Fruit fly (Drosophila melanogaster) whole organism, embryonic: ENCODE measurements around the gene Agpat2.

ENCODE experiments used
- Atf-2 ChIP-seq: fragments of 200-800 bp; sonication (Bioruptor generic); optimal IDR thresholded peaks from 2 replicates; lab custom pipeline; 2016; ENCODE audit warnings: missing biosample characterization, missing genetic modification characterization
- Bteb2 ChIP-seq: fragments of 200-800 bp; sonication (Bioruptor generic); optimal IDR thresholded peaks from 2 replicates; lab custom pipeline; 2016; ENCODE audit warnings: missing biosample characterization, missing genetic modification characterization
- CG10209 ChIP-seq: fragments of 200-800 bp; sonication (Bioruptor generic); optimal IDR thresholded peaks from 3 replicates; lab custom pipeline; 2017; ENCODE audit warnings: missing biosample characterization, mild to moderate bottlenecking, missing genetic modification characterization, missing genetic modification reagents
- CG10267 ChIP-seq: fragments of 200-800 bp; sonication (Bioruptor generic); optimal IDR thresholded peaks from 2 replicates; lab custom pipeline; 2018; ENCODE audit warnings: missing biosample characterization, mild to moderate bottlenecking, missing genetic modification characterization, moderate library complexity
- CG12219 ChIP-seq: fragments of 200-800 bp; sonication (Bioruptor generic); optimal IDR thresholded peaks from 3 replicates; lab custom pipeline; 2018; ENCODE audit warnings: missing biosample characterization, mild to moderate bottlenecking, missing genetic modification characterization
- CG12236 ChIP-seq: fragments of 200-800 bp; sonication (Bioruptor generic); optimal IDR thresholded peaks from 2 replicates; lab custom pipeline; 2016; ENCODE audit warnings: missing biosample characterization, missing genetic modification characterization
- CG13287 ChIP-seq: fragments of 200-800 bp; sonication (Bioruptor generic); IDR thresholded peaks from 2 replicates; pipeline ENCODE4 v1.3.6; 2022; ENCODE audit warnings: missing biosample characterization, missing genetic modification characterization; ENCODE audit not compliant: partially characterized antibody
- CG14014 ChIP-seq: fragments of 200-800 bp; sonication (Bioruptor generic); IDR thresholded peaks from 2 replicates; pipeline ENCODE4 v1.3.6; 2022; ENCODE audit warnings: missing biosample characterization, missing genetic modification characterization
- CG14860 ChIP-seq: fragments of 200-800 bp; sonication (Bioruptor generic); IDR thresholded peaks from 3 replicates; pipeline ENCODE4 v1.3.6; 2022; ENCODE audit warnings: missing biosample characterization, missing genetic modification characterization; ENCODE audit not compliant: partially characterized antibody
- CG15011 ChIP-seq: fragments of 200-800 bp; sonication (Bioruptor generic); optimal IDR thresholded peaks from 3 replicates; lab custom pipeline; 2018; ENCODE audit warnings: missing biosample characterization, mild to moderate bottlenecking, missing genetic modification characterization
- CG15514 ChIP-seq: fragments of 200-800 bp; sonication (Bioruptor generic); optimal IDR thresholded peaks from 3 replicates; lab custom pipeline; 2017; ENCODE audit warnings: missing biosample characterization, missing genetic modification characterization, mild to moderate bottlenecking, moderate library complexity, missing genetic modification reagents
- CG16815 ChIP-seq: fragments of 200-800 bp; sonication (Bioruptor generic); optimal IDR thresholded peaks from 3 replicates; lab custom pipeline; 2017; ENCODE audit warnings: missing biosample characterization, mild to moderate bottlenecking, missing genetic modification characterization
- CG17802 ChIP-seq: fragments of 200-800 bp; sonication (Bioruptor generic); optimal IDR thresholded peaks from 2 replicates; lab custom pipeline; 2018; ENCODE audit warnings: missing biosample characterization, mild to moderate bottlenecking, missing genetic modification characterization, moderate library complexity
- CG17912 ChIP-seq: fragments of 200-800 bp; sonication (Bioruptor generic); optimal IDR thresholded peaks from 2 replicates; lab custom pipeline; 2018; ENCODE audit warnings: missing biosample characterization, mild to moderate bottlenecking, missing genetic modification characterization
- CG1792 ChIP-seq: fragments of 200-800 bp; sonication (Bioruptor generic); optimal IDR thresholded peaks from 2 replicates; lab custom pipeline; 2016; ENCODE audit warnings: missing biosample characterization, missing genetic modification characterization
- CG18619 ChIP-seq: fragments of 200-800 bp; sonication (Bioruptor generic); optimal IDR thresholded peaks from 3 replicates; lab custom pipeline; 2017; ENCODE audit warnings: missing biosample characterization, mild to moderate bottlenecking, missing genetic modification characterization
- CG30020 ChIP-seq: fragments of 200-800 bp; optimal IDR thresholded peaks from 2 replicates; lab custom pipeline; 2019; ENCODE audit warnings: missing biosample characterization, mild to moderate bottlenecking, missing genetic modification characterization, moderate library complexity
- CG3281 ChIP-seq: fragments of 200-800 bp; sonication (Bioruptor generic); optimal IDR thresholded peaks from 3 replicates; lab custom pipeline; 2017; ENCODE audit warnings: missing biosample characterization, mild to moderate bottlenecking, missing genetic modification characterization
- CG33557 ChIP-seq: fragments of 200-800 bp; sonication (Bioruptor generic); optimal IDR thresholded peaks from 2 replicates; lab custom pipeline; 2019; ENCODE audit warnings: missing biosample characterization, mild to moderate bottlenecking, missing genetic modification characterization, moderate library complexity
- CG34422 ChIP-seq: fragments of 200-800 bp; sonication (Bioruptor generic); IDR thresholded peaks from 3 replicates; pipeline ENCODE4 v1.3.6; 2022; ENCODE audit warnings: missing biosample characterization, missing genetic modification characterization
- CG3847 ChIP-seq: fragments of 200-800 bp; sonication (Bioruptor generic); IDR thresholded peaks from 2 replicates; pipeline ENCODE4 v1.3.6; 2022; ENCODE audit warnings: missing biosample characterization, missing genetic modification characterization
- CG4707 ChIP-seq: fragments of 200-800 bp; sonication (Bioruptor generic); optimal IDR thresholded peaks from 2 replicates; lab custom pipeline; 2018; ENCODE audit warnings: missing biosample characterization, mild to moderate bottlenecking, missing genetic modification characterization, moderate library complexity
- CG6689 ChIP-seq: fragments of 200-800 bp; sonication (Bioruptor generic); IDR thresholded peaks from 2 replicates; pipeline ENCODE4 v1.3.6; 2022; ENCODE audit warnings: missing biosample characterization, missing genetic modification characterization
- Dad ChIP-seq: fragments of 200-800 bp; sonication (Bioruptor generic); optimal IDR thresholded peaks from 3 replicates; lab custom pipeline; 2016; ENCODE audit warnings: missing biosample characterization, missing genetic modification characterization
- E2f1 ChIP-seq: fragments of 200-800 bp; sonication (Bioruptor generic); IDR thresholded peaks from 2 replicates; pipeline ENCODE4 v1.3.6; 2022; ENCODE audit warnings: missing biosample characterization, missing genetic modification characterization
- Fer2 ChIP-seq: fragments of 200-800 bp; sonication (Bioruptor generic); optimal IDR thresholded peaks from 2 replicates; lab custom pipeline; 2018; ENCODE audit warnings: missing biosample characterization, mild to moderate bottlenecking, missing genetic modification characterization, moderate library complexity
- Lim3 ChIP-seq: fragments of 200-800 bp; sonication (Bioruptor generic); IDR thresholded peaks from 2 replicates; pipeline ENCODE4 v1.3.6; 2022; ENCODE audit warnings: missing biosample characterization, missing genetic modification characterization
- Max ChIP-seq: fragments of 200-800 bp; sonication (Bioruptor generic); optimal IDR thresholded peaks from 2 replicates; lab custom pipeline; 2016; ENCODE audit warnings: missing biosample characterization, mild to moderate bottlenecking, missing genetic modification characterization
- PHDP ChIP-seq: fragments of 200-800 bp; sonication (Bioruptor generic); optimal IDR thresholded peaks from 3 replicates; lab custom pipeline; 2018; ENCODE audit warnings: missing biosample characterization, mild to moderate bottlenecking, missing genetic modification characterization, moderate library complexity
- Scr ChIP-seq: fragments of 200-800 bp; sonication (Bioruptor generic); IDR thresholded peaks from 2 replicates; pipeline ENCODE4 v1.3.6; 2022; ENCODE audit warnings: missing biosample characterization, missing genetic modification characterization; ENCODE audit not compliant: partially characterized antibody
- Spps ChIP-seq: fragments of 200-800 bp; sonication (Bioruptor generic); optimal IDR thresholded peaks from 2 replicates; lab custom pipeline; 2018; ENCODE audit warnings: missing biosample characterization, mild to moderate bottlenecking, missing genetic modification characterization
- Sry-β ChIP-seq: fragments of 200-800 bp; sonication (Bioruptor generic); optimal IDR thresholded peaks from 2 replicates; lab custom pipeline; 2018; ENCODE audit warnings: missing biosample characterization, mild to moderate bottlenecking, missing genetic modification characterization, moderate library complexity
- amos ChIP-seq: fragments of 200-800 bp; sonication (Bioruptor generic); IDR thresholded peaks from 2 replicates; pipeline ENCODE4 v1.3.6; 2022; ENCODE audit warnings: missing biosample characterization, missing genetic modification characterization; ENCODE audit not compliant: partially characterized antibody
- aop ChIP-seq: fragments of 200-800 bp; sonication (Bioruptor generic); IDR thresholded peaks from 2 replicates; pipeline ENCODE4 v1.3.6; 2022; ENCODE audit warnings: missing biosample characterization, missing genetic modification characterization
- ash1 ChIP-seq: fragments of 200-800 bp; sonication (Bioruptor generic); optimal IDR thresholded peaks from 2 replicates; lab custom pipeline; 2018; ENCODE audit warnings: missing biosample characterization, mild to moderate bottlenecking, missing genetic modification characterization
- bbx ChIP-seq: fragments of 200-800 bp; sonication (Bioruptor generic); IDR thresholded peaks from 2 replicates; pipeline ENCODE4 v1.3.6; 2022; ENCODE audit warnings: missing biosample characterization, missing genetic modification characterization; ENCODE audit not compliant: partially characterized antibody
- croc ChIP-seq: fragments of 200-800 bp; sonication (Bioruptor generic); conservative IDR thresholded peaks from 3 replicates; pipeline ENCODE4 v1.3.6; 2022; ENCODE audit warnings: missing biosample characterization, missing genetic modification characterization
- fd102C ChIP-seq: fragments of 200-800 bp; sonication (Bioruptor generic); optimal IDR thresholded peaks from 2 replicates; lab custom pipeline; 2018; ENCODE audit warnings: missing biosample characterization, mild to moderate bottlenecking, missing genetic modification characterization, moderate library complexity
- gce ChIP-seq: fragments of 200-800 bp; sonication (Bioruptor generic); IDR thresholded peaks from 3 replicates; pipeline ENCODE4 v1.3.6; 2022; ENCODE audit warnings: missing biosample characterization, missing genetic modification characterization
- inv ChIP-seq: fragments of 200-800 bp; sonication (Bioruptor generic); IDR thresholded peaks from 2 replicates; pipeline ENCODE4 v1.3.6; 2022; ENCODE audit warnings: missing biosample characterization, missing genetic modification characterization; ENCODE audit not compliant: partially characterized antibody
- lilli ChIP-seq: fragments of 200-800 bp; sonication (Bioruptor generic); optimal IDR thresholded peaks from 3 replicates; lab custom pipeline; 2016; ENCODE audit warnings: missing biosample characterization, missing genetic modification characterization
- luna ChIP-seq: fragments of 200-800 bp; sonication (Bioruptor generic); optimal IDR thresholded peaks from 2 replicates; lab custom pipeline; 2016; ENCODE audit warnings: missing biosample characterization, missing genetic modification characterization
- mld ChIP-seq: fragments of 200-800 bp; sonication (Bioruptor generic); IDR thresholded peaks from 3 replicates; pipeline ENCODE4 v1.3.6; 2022; ENCODE audit warnings: missing biosample characterization, missing genetic modification characterization; ENCODE audit not compliant: partially characterized antibody
- nmo ChIP-seq: fragments of 200-800 bp; sonication (Bioruptor generic); optimal IDR thresholded peaks from 2 replicates; lab custom pipeline; 2018; ENCODE audit warnings: missing biosample characterization, mild to moderate bottlenecking, missing genetic modification characterization, moderate library complexity
- rib ChIP-seq: fragments of 200-800 bp; sonication (Bioruptor generic); IDR thresholded peaks from 2 replicates; pipeline ENCODE4 v1.3.6; 2022; ENCODE audit warnings: missing biosample characterization, missing genetic modification characterization
- scrt ChIP-seq: fragments of 200-800 bp; sonication (Bioruptor generic); optimal IDR thresholded peaks from 2 replicates; lab custom pipeline; 2018; ENCODE audit warnings: missing biosample characterization, mild to moderate bottlenecking, missing genetic modification characterization, moderate library complexity
- so ChIP-seq: fragments of 200-800 bp; sonication (Bioruptor generic); IDR thresholded peaks from 3 replicates; pipeline ENCODE4 v1.3.6; 2022; ENCODE audit warnings: missing biosample characterization, missing genetic modification characterization
- sug ChIP-seq: fragments of 200-800 bp; optimal IDR thresholded peaks from 2 replicates; lab custom pipeline; 2019; ENCODE audit warnings: missing biosample characterization, mild to moderate bottlenecking, missing genetic modification characterization, moderate library complexity
- ttk ChIP-seq: fragments of 200-800 bp; sonication (Bioruptor generic); IDR thresholded peaks from 2 replicates; pipeline ENCODE4 v2.1.2; 2022; ENCODE audit warnings: missing biosample characterization, missing genetic modification characterization
- wek ChIP-seq: fragments of 200-800 bp; sonication (Bioruptor generic); optimal IDR thresholded peaks from 3 replicates; lab custom pipeline; 2018; ENCODE audit warnings: missing biosample characterization, mild to moderate bottlenecking, missing genetic modification characterization, moderate library complexity

The Agpat2 gene

dm6 chr2L:8485562-8485961 lies 21.8 kb upstream of the Agpat2 start (continued):
- TF ChIP-seq rib (GFP tag; lab: Robert Waterston, UW) (no peak), CG30020 (tag; lab: Kevin White, UChicago) (no peak), CG17912 (GFP tag; lab: Kevin White, UChicago) (no peak), CG3847 (GFP tag; lab: Robert Waterston, UW) (no peak), bbx (GFP tag; lab: Robert Waterston, UW) (peak; percentile 76), Spps (tag; lab: Kevin White, UChicago) (no peak), PHDP (tag; lab: Kevin White, UChicago) (no peak), CG33557 (no peak), scrt (GFP tag; lab: Kevin White, UChicago) (no peak), Scr (GFP tag; lab: Robert Waterston, UW) (peak; percentile 56), CG10267 (tag; lab: Kevin White, UChicago) (no peak), CG3281 (GFP tag; lab: Kevin White, UChicago) (peak; percentile 3), amos (peak; percentile 63), Bteb2 (GFP tag; lab: Kevin White, UChicago) (no peak), CG13287 (GFP tag; lab: Robert Waterston, UW) (peak; percentile 50; the same call in 1 of the 2 replicates), CG12219 (GFP tag; lab: Kevin White, UChicago) (no peak), nmo (GFP tag; lab: Kevin White, UChicago) (no peak), CG15011 (no peak), Fer2 (tag; lab: Kevin White, UChicago) (no peak), CG4707 (GFP tag; lab: Kevin White, UChicago) (no peak), Lim3 (no peak), CG18619 (GFP tag; lab: Kevin White, UChicago) (no peak), ash1 (GFP tag; lab: Kevin White, UChicago) (no peak), Atf-2 (no peak), wek (GFP tag; lab: Kevin White, UChicago) (no peak), Max (GFP tag; lab: Kevin White, UChicago) (no peak), sug (tag; lab: Kevin White, UChicago) (peak; percentile 1), lilli (no peak), Dad (GFP tag; lab: Kevin White, UChicago) (no peak), CG12236 (GFP tag; lab: Kevin White, UChicago) (no peak), CG15514 (GFP tag; lab: Kevin White, UChicago) (no peak), croc (no peak), CG34422 (GFP tag; lab: Robert Waterston, UW) (no peak), aop (no peak), ttk (no peak), luna (no peak), CG10209 (GFP tag; lab: Kevin White, UChicago) (no peak), so (no peak), Sry-β (GFP tag; lab: Kevin White, UChicago) (no peak), fd102C (GFP tag; lab: Kevin White, UChicago) (no peak), mld (GFP tag; lab: Robert Waterston, UW) (peak; percentile 67; the same call in 2 of the 3 replicates), inv (peak; percentile 42; the same call in 1 of the 2 replicates), CG14860 (GFP tag; lab: Robert Waterston, UW) (no peak), CG16815 (no peak), E2f1 (GFP tag; lab: Robert Waterston, UW) (no peak), CG6689 (GFP tag; lab: Robert Waterston, UW) (no peak), gce (no peak), CG14014 (GFP tag; lab: Robert Waterston, UW) (no peak), CG17802 (no peak), CG1792 (GFP tag; lab: Kevin White, UChicago) (no peak)
